Worm (Caenorhabditis elegans) whole organism, early embryonic: ENCODE data around the gene C03A3.1.

Experiments
- ama-1 ChIP-seq: fragments of 150-350 bp; optimal IDR thresholded peaks from 2 replicates; lab custom pipeline; 2014
- hmg-4 ChIP-seq: fragments of 200-800 bp; sonication (Bioruptor generic); optimal IDR thresholded peaks from 2 replicates; lab custom pipeline; 2018; ENCODE audit warnings: mild to moderate bottlenecking, missing genetic modification characterization, missing compliant biosample characterization
- scrt-1 ChIP-seq: fragments of 200-800 bp; sonication (Bioruptor generic); IDR thresholded peaks from 2 replicates; pipeline ENCODE4 v1.3.6; 2022; ENCODE audit warnings: missing genetic modification characterization, missing compliant biosample characterization
- sea-1 ChIP-seq: fragments of 200-800 bp; sonication (Bioruptor generic); conservative IDR thresholded peaks from 2 replicates; pipeline ENCODE4 v1.3.6; 2022; ENCODE audit warnings: missing genetic modification characterization, missing compliant biosample characterization
- tbx-11 ChIP-seq: fragments of 200-800 bp; sonication (Bioruptor generic); IDR thresholded peaks from 2 replicates; pipeline ENCODE4 v1.3.6; 2022; ENCODE audit warnings: missing genetic modification characterization, missing compliant biosample characterization
- tbx-37 ChIP-seq: fragments of 200-800 bp; sonication (Bioruptor generic); conservative IDR thresholded peaks from 2 replicates; pipeline ENCODE4 v1.3.6; 2022; ENCODE audit warnings: missing genetic modification reagents, missing genetic modification characterization, missing compliant biosample characterization
- tra-4 ChIP-seq: sonication (generic microtip); optimal IDR thresholded peaks from 2 replicates; lab custom pipeline; 2017; ENCODE audit warnings: missing genetic modification characterization, missing compliant biosample characterization

DNA sequence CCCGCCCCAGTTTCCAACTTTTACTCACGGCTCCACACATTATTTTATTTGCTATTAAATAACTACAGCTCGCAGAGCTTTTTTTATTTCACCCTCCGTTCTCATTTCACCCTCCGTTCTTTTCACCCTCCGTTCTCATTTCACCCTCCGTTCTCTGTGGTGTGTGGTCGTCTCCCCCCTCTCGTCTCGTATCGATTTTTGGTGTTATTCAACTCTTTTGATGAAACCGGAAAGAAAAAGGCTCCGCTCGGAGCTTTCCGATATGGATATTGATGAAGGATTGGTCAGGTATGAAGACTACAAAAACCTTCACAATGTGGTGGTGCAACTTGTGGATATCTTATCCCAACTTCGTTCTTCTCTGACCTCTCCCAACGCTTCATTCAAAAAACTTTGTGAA lies 33.4 kb downstream of the C03A3.1 start:
- TF ChIP-seq hmg-4: no peak
- TF ChIP-seq scrt-1 (GFP tag; lab: Robert Waterston, UW): no peak
- TF ChIP-seq ama-1 (lab: Kevin White, UChicago): no peak
- no peak for TF ChIP-seq tbx-37 (GFP tag; lab: Robert Waterston, UW)
- no peak for TF ChIP-seq tbx-11
- TF ChIP-seq tra-4: no peak
- no peak for TF ChIP-seq sea-1
